Fruit fly (Drosophila melanogaster): ENCODE results near the gene Dhc62B.

- TF ChIP-seq CG8478 (optimal IDR thresholded peaks at IDR 0.05) (no peak), CTCF (optimal IDR thresholded peaks at IDR 0.05) (no peak)
Observed at dm6 chr3L:1723053-1723452, 48.5 kb downstream of the Dhc62B start, which contains the start of gene CG18171.
